Worm (Caenorhabditis elegans) whole organism, dauer: ENCODE data around the gene F25E5.16.

Experiments
- unc-62 ChIP-seq: sonication (generic microtip); optimal IDR thresholded peaks from 2 replicates; lab custom pipeline; 2017; ENCODE audit warnings: missing biosample characterization, missing genetic modification reagents, missing genetic modification characterization

Gene F25E5.16

ce11 chrV:7446965-7447364, 8.9 kb downstream of the F25E5.16 start, which contains the start of gene F25E5.5:
TSS of gene F25E5.5 (plus strand) at chrV:7447265.
- no peak for TF ChIP-seq unc-62 (GFP tag; lab: Kevin White, UChicago)

ce11 chrV:7449303-7449827, 11.3 kb downstream of the F25E5.16 start, which contains the start of gene try-12:
TSS of gene try-12 (plus strand) at chrV:7449353.
- TF ChIP-seq unc-62 (GFP tag; lab: Kevin White, UChicago): no peak

- TF ChIP-seq unc-62 (GFP tag; lab: Kevin White, UChicago): no peak
These were observed 13.3 kb downstream of the F25E5.16 start, which contains the start of gene try-11 for ce11 chrV:7451421-7451820. TSS of gene try-11 (plus strand) at chrV:7451721.

ce11 chrV:7454236-7454635, 16.2 kb downstream of the F25E5.16 start, which contains the start of gene try-8:
TSS of gene try-8 (minus strand) at chrV:7454336.
- no peak for TF ChIP-seq unc-62 (GFP tag; lab: Kevin White, UChicago)

ce11 chrV:7455008-7455407, 16.9 kb downstream of the F25E5.16 start, which contains the start of gene F25E5.2:
TSS of gene F25E5.2 (plus strand) at chrV:7455308.
- TF ChIP-seq unc-62 (GFP tag; lab: Kevin White, UChicago): no peak

ce11 chrV:7460898-7461297, 22.8 kb downstream of the F25E5.16 start, which contains the start of gene srh-92:
TSS of gene srh-92 (minus strand) at chrV:7460998.
- TF ChIP-seq unc-62 (GFP tag; lab: Kevin White, UChicago): no peak

- TF ChIP-seq unc-62 (GFP tag; lab: Kevin White, UChicago): no peak
These were observed 26.6 kb downstream of the F25E5.16 start, which contains the start of gene srh-89 for ce11 chrV:7464696-7465095. TSS of gene srh-89 (minus strand) at chrV:7464796.

- no peak for TF ChIP-seq unc-62 (GFP tag; lab: Kevin White, UChicago)
These were observed 27.4 kb downstream of the F25E5.16 start, which contains the start of gene F25E5.1 for ce11 chrV:7465509-7465908. TSS of gene F25E5.1 (plus strand) at chrV:7465884.

- TF ChIP-seq unc-62 (GFP tag; lab: Kevin White, UChicago): no peak
These were observed 34.7 kb downstream of the F25E5.16 start, which contains the start of gene str-28 for ce11 chrV:7472815-7473214. TSS of gene str-28 (minus strand) at chrV:7472915.

ce11 chrV:7476766-7477165, 38.7 kb downstream of the F25E5.16 start, which contains the start of gene srh-125:
TSS of gene srh-125 (minus strand) at chrV:7476866.
- TF ChIP-seq unc-62 (GFP tag; lab: Kevin White, UChicago): no peak

ce11 chrV:7478404-7478803, 40.3 kb downstream of the F25E5.16 start, which contains the start of gene str-190:
TSS of gene str-190 (minus strand) at chrV:7478504.
- no peak for TF ChIP-seq unc-62 (GFP tag; lab: Kevin White, UChicago)

- no peak for TF ChIP-seq unc-62 (GFP tag; lab: Kevin White, UChicago)
These were observed 42.9 kb downstream of the F25E5.16 start, which contains the start of gene C18B10.6 for ce11 chrV:7480949-7481348. TSS of gene C18B10.6 (minus strand) at chrV:7481049.

ce11 chrV:7485000-7485399, 46.9 kb downstream of the F25E5.16 start, which contains the start of gene srbc-8:
TSS of gene srbc-8 (minus strand) at chrV:7485100.
- no peak for TF ChIP-seq unc-62 (GFP tag; lab: Kevin White, UChicago)

- no peak for TF ChIP-seq unc-62 (GFP tag; lab: Kevin White, UChicago)
These were observed 49.4 kb downstream of the F25E5.16 start, which contains the start of gene srbc-7 for ce11 chrV:7487518-7487917. TSS of gene srbc-7 (minus strand) at chrV:7487618.
